Fruit fly (Drosophila melanogaster): ENCODE data around the gene Rsph9.
A peak's percentile ranks its signal among the peaks of the same experiment; 100 is the strongest.

The Rsph9 gene

DNA sequence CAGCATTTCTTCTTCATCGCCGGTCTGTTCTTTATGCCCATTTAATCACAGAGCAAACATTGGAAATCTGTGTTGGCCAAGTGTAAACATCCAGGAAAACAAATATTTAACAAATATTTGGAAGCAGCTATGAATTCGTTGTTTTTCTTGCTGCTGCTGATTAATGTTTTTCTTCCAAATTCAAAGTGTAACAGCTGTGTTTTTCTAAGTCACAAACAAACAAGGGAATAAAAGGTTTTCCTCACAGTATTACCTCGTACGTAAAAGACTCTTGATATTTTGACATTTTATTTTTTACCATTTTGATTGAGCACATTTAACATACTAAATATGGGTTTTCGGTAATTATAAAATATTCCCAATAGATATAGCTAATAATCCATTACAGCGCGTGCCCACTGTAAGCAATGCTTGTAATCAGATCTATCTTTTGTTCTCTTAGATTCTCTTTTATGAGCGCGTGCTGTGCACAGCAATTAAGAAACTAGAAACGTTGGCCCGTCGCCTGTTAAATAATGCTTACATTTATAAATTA lies 33.6 kb downstream of the Rsph9 start (continued):
- no peak for TF ChIP-seq Bgb (GFP tag; IDR thresholded peaks at IDR 0.05; ENCODE audit: partially characterized antibody)
- no peak for TF ChIP-seq Opbp (GFP tag; IDR thresholded peaks at IDR 0.05; ENCODE audit: partially characterized antibody)
- TF ChIP-seq cwo (GFP tag; optimal IDR thresholded peaks at IDR 0.05) = peak; percentile 89
- no peak for TF ChIP-seq lov (optimal IDR thresholded peaks at IDR 0.05)
- peak; percentile 96 for TF ChIP-seq lov (GFP tag; IDR thresholded peaks at IDR 0.05)
- peak; percentile 90 for TF ChIP-seq ttk (GFP tag; IDR thresholded peaks at IDR 0.05)
- peak; percentile 80 for TF ChIP-seq CG4282 (GFP tag; optimal IDR thresholded peaks at IDR 0.05)
- peak; percentile 99 for TF ChIP-seq CG18764 (GFP tag; optimal IDR thresholded peaks at IDR 0.05)
- no peak for TF ChIP-seq cad (GFP tag; optimal IDR thresholded peaks at IDR 0.05)
- peak; percentile 94 for TF ChIP-seq CG32772 (GFP tag; IDR thresholded peaks at IDR 0.05)
- peak; percentile 48; the same call in 1 of the 2 replicates for TF ChIP-seq Doc2 (GFP tag; IDR thresholded peaks at IDR 0.05)
- peak; percentile 98 for TF ChIP-seq btn (GFP tag; optimal IDR thresholded peaks at IDR 0.05)
- peak; percentile 94 for TF ChIP-seq dmrt11E (tag; optimal IDR thresholded peaks at IDR 0.05)
- peak; percentile 87 for TF ChIP-seq Taf1 (GFP tag; IDR thresholded peaks at IDR 0.05)
- TF ChIP-seq fd64A (GFP tag; optimal IDR thresholded peaks at IDR 0.05) = peak; percentile 99
- peak; percentile 97 for TF ChIP-seq CG2120 (GFP tag; optimal IDR thresholded peaks at IDR 0.05)
- TF ChIP-seq sug (tag; optimal IDR thresholded peaks at IDR 0.05) = peak; percentile 88
- peak; percentile 99 for TF ChIP-seq nau (GFP tag; optimal IDR thresholded peaks at IDR 0.05)
- peak; percentile 82; the same call in 1 of the 2 replicates for TF ChIP-seq Nf-YA (GFP tag; IDR thresholded peaks at IDR 0.05)
- TF ChIP-seq CG13775 (GFP tag; optimal IDR thresholded peaks at IDR 0.05) = peak; percentile 91
- peak; percentile 57 for TF ChIP-seq Hmx (GFP tag; optimal IDR thresholded peaks at IDR 0.05)
- TF ChIP-seq chn (GFP tag; optimal IDR thresholded peaks at IDR 0.05) = peak; percentile 93
- TF ChIP-seq gt (GFP tag; IDR thresholded peaks at IDR 0.05) = peak; percentile 81; the same call in 1 of the 2 replicates
- peak; percentile 96 for TF ChIP-seq CG7839 (tag; optimal IDR thresholded peaks at IDR 0.05)
- TF ChIP-seq CG10147 (GFP tag; optimal IDR thresholded peaks at IDR 0.05) = peak; percentile 95
- TF ChIP-seq ham (GFP tag; IDR thresholded peaks at IDR 0.05) = peak; percentile 74; the same call in 1 of the 2 replicates
- peak; percentile 91 for TF ChIP-seq CG11093 (GFP tag; IDR thresholded peaks at IDR 0.05)
- peak; percentile 40 for TF ChIP-seq Kr (GFP tag; optimal IDR thresholded peaks at IDR 0.05)
- peak; percentile 97 for TF ChIP-seq Sox100B (GFP tag; optimal IDR thresholded peaks at IDR 0.05)
- no peak for TF ChIP-seq Dref (GFP tag; IDR thresholded peaks at IDR 0.05)
- peak; percentile 99 for TF ChIP-seq grn (GFP tag; optimal IDR thresholded peaks at IDR 0.05)
- peak; percentile 92 for TF ChIP-seq Atf-2 (GFP tag; optimal IDR thresholded peaks at IDR 0.05)
- peak; percentile 84 for TF ChIP-seq bigmax (GFP tag; optimal IDR thresholded peaks at IDR 0.05)
- TF ChIP-seq Fer1 (GFP tag; optimal IDR thresholded peaks at IDR 0.05) = peak; percentile 96
- TF ChIP-seq CG11456 (GFP tag; IDR thresholded peaks at IDR 0.05) = peak; percentile 90
- peak; percentile 33 to 82 for TF ChIP-seq insv (GFP tag; optimal IDR thresholded peaks at IDR 0.05)
- peak; percentile 95 for TF ChIP-seq zfh1 (GFP tag; IDR thresholded peaks at IDR 0.05)
- TF ChIP-seq jumu (GFP tag; optimal IDR thresholded peaks at IDR 0.05) = peak; percentile 95
- TF ChIP-seq CG6254 (GFP tag; optimal IDR thresholded peaks at IDR 0.05) = peak; percentile 95
- TF ChIP-seq CG1792 (GFP tag; optimal IDR thresholded peaks at IDR 0.05) = peak; percentile 99
- peak; percentile 89 for TF ChIP-seq Ada2b (GFP tag; IDR thresholded peaks at IDR 0.05)
- peak; percentile 93 for TF ChIP-seq CG10209 (GFP tag; optimal IDR thresholded peaks at IDR 0.05)
- TF ChIP-seq otp (GFP tag; IDR thresholded peaks at IDR 0.05) = peak; percentile 95
- peak; percentile 91 for TF ChIP-seq D19A (tag; optimal IDR thresholded peaks at IDR 0.05)
- peak; percentile 100 for TF ChIP-seq YL-1 (GFP tag; optimal IDR thresholded peaks at IDR 0.05)
- peak; percentile 90 for TF ChIP-seq Ssrp (tag; optimal IDR thresholded peaks at IDR 0.05)
- TF ChIP-seq da (GFP tag; optimal IDR thresholded peaks at IDR 0.05) = peak; percentile 96
- TF ChIP-seq CG10543 (GFP tag; optimal IDR thresholded peaks at IDR 0.05) = peak; percentile 95
- peak; percentile 91 for TF ChIP-seq CG7786 (GFP tag; optimal IDR thresholded peaks at IDR 0.05)
- TF ChIP-seq CG12769 (tag; optimal IDR thresholded peaks at IDR 0.05) = peak; percentile 98
- TF ChIP-seq CoRest (tag; optimal IDR thresholded peaks at IDR 0.05) = peak; percentile 97
